Fruit fly (Drosophila melanogaster) whole organism, embryonic: Measurements from ENCODE around the gene spidey.

Source experiments
- BEAF-32 ChIP-seq: fragments of 200-800 bp; sonication (Bioruptor generic); optimal IDR thresholded peaks from 3 replicates; lab custom pipeline; 2017; ENCODE audit warnings: missing biosample characterization, missing genetic modification characterization, mild to moderate bottlenecking, moderate library complexity, missing genetic modification reagents
- CG10209 ChIP-seq: fragments of 200-800 bp; sonication (Bioruptor generic); optimal IDR thresholded peaks from 3 replicates; lab custom pipeline; 2017; ENCODE audit warnings: missing biosample characterization, mild to moderate bottlenecking, missing genetic modification characterization, missing genetic modification reagents
- CG10321 ChIP-seq: fragments of 200-800 bp; sonication (Bioruptor generic); IDR thresholded peaks from 2 replicates; pipeline ENCODE4 v1.3.6; 2022; ENCODE audit warnings: missing biosample characterization, missing genetic modification characterization
- CG10431 ChIP-seq: fragments of 200-800 bp; sonication (Bioruptor generic); optimal IDR thresholded peaks from 3 replicates; lab custom pipeline; 2018; ENCODE audit warnings: missing biosample characterization, mild to moderate bottlenecking, missing genetic modification characterization
- CG10462 ChIP-seq: fragments of 200-800 bp; sonication (Bioruptor generic); optimal IDR thresholded peaks from 2 replicates; lab custom pipeline; 2016; ENCODE audit warnings: missing biosample characterization, missing genetic modification characterization
- CG10654 ChIP-seq: fragments of 200-800 bp; sonication (Bioruptor generic); optimal IDR thresholded peaks from 2 replicates; lab custom pipeline; 2016; ENCODE audit warnings: missing biosample characterization, missing genetic modification characterization
- CG11093 ChIP-seq: fragments of 200-800 bp; sonication (Bioruptor generic); IDR thresholded peaks from 3 replicates; pipeline ENCODE4 v1.3.6; 2022; ENCODE audit warnings: missing biosample characterization, missing genetic modification characterization
- CG11398 ChIP-seq: fragments of 200-800 bp; sonication (Bioruptor generic); optimal IDR thresholded peaks from 2 replicates; lab custom pipeline; 2016; ENCODE audit warnings: missing biosample characterization, missing genetic modification characterization
- CG11504 ChIP-seq: fragments of 200-800 bp; sonication (Bioruptor generic); optimal IDR thresholded peaks from 3 replicates; lab custom pipeline; 2019; ENCODE audit warnings: missing biosample characterization, mild to moderate bottlenecking, missing genetic modification characterization, moderate library complexity
- CG12104 ChIP-seq: fragments of 200-800 bp; sonication (Bioruptor generic); optimal IDR thresholded peaks from 3 replicates; lab custom pipeline; 2016; ENCODE audit warnings: missing biosample characterization, missing genetic modification characterization
- CG16815 ChIP-seq: fragments of 200-800 bp; sonication (Bioruptor generic); optimal IDR thresholded peaks from 3 replicates; lab custom pipeline; 2017; ENCODE audit warnings: missing biosample characterization, mild to moderate bottlenecking, missing genetic modification characterization
- CG16863 ChIP-seq: fragments of 200-800 bp; sonication (Bioruptor generic); optimal IDR thresholded peaks from 3 replicates; lab custom pipeline; 2016; ENCODE audit warnings: missing biosample characterization, missing genetic modification characterization
- CG30431 ChIP-seq: fragments of 200-800 bp; sonication (Bioruptor generic); optimal IDR thresholded peaks from 2 replicates; lab custom pipeline; 2017; ENCODE audit warnings: missing biosample characterization, missing genetic modification characterization
- CG31224 ChIP-seq: fragments of 200-800 bp; sonication (Bioruptor generic); IDR thresholded peaks from 2 replicates; pipeline ENCODE4 v1.3.6; 2022; ENCODE audit warnings: missing biosample characterization, missing genetic modification characterization
- CG32532 ChIP-seq: fragments of 200-800 bp; sonication (Bioruptor generic); IDR thresholded peaks from 2 replicates; pipeline ENCODE4 v1.3.6; 2022; ENCODE audit warnings: missing biosample characterization, missing genetic modification characterization
- CG3281 ChIP-seq: fragments of 200-800 bp; sonication (Bioruptor generic); optimal IDR thresholded peaks from 3 replicates; lab custom pipeline; 2017; ENCODE audit warnings: missing biosample characterization, mild to moderate bottlenecking, missing genetic modification characterization
- CG3847 ChIP-seq: fragments of 200-800 bp; sonication (Bioruptor generic); IDR thresholded peaks from 2 replicates; pipeline ENCODE4 v1.3.6; 2022; ENCODE audit warnings: missing biosample characterization, missing genetic modification characterization
- CG5180 ChIP-seq: fragments of 200-800 bp; sonication (Bioruptor generic); optimal IDR thresholded peaks from 3 replicates; lab custom pipeline; 2017; ENCODE audit warnings: missing biosample characterization, missing genetic modification characterization, mild to moderate bottlenecking, moderate library complexity, missing genetic modification reagents
- CG6854 ChIP-seq: fragments of 200-800 bp; sonication (Bioruptor generic); optimal IDR thresholded peaks from 3 replicates; lab custom pipeline; 2017; ENCODE audit warnings: missing biosample characterization, mild to moderate bottlenecking, missing genetic modification characterization
- CG7963 ChIP-seq: fragments of 200-800 bp; sonication (Bioruptor generic); IDR thresholded peaks from 3 replicates; pipeline ENCODE4 v1.3.6; 2022; ENCODE audit warnings: missing biosample characterization, missing genetic modification characterization; ENCODE audit not compliant: partially characterized antibody
- CG8944 ChIP-seq: fragments of 200-800 bp; sonication (Bioruptor generic); optimal IDR thresholded peaks from 3 replicates; lab custom pipeline; 2016; ENCODE audit warnings: missing biosample characterization, missing genetic modification characterization
- CoRest ChIP-seq: fragments of 200-800 bp; sonication (Bioruptor generic); optimal IDR thresholded peaks from 3 replicates; lab custom pipeline; 2018; ENCODE audit warnings: missing biosample characterization, mild to moderate bottlenecking, missing genetic modification characterization, moderate library complexity
- Doc3 ChIP-seq: fragments of 200-800 bp; sonication (Bioruptor generic); IDR thresholded peaks from 3 replicates; pipeline ENCODE4 v1.3.6; 2022; ENCODE audit warnings: missing biosample characterization, missing genetic modification characterization; ENCODE audit not compliant: partially characterized antibody
- Fer1 ChIP-seq: fragments of 200-800 bp; sonication (Bioruptor generic); optimal IDR thresholded peaks from 2 replicates; lab custom pipeline; 2017; ENCODE audit warnings: missing biosample characterization, mild to moderate bottlenecking, missing genetic modification characterization
- H15 ChIP-seq: fragments of 200-800 bp; sonication (Bioruptor generic); IDR thresholded peaks from 3 replicates; pipeline ENCODE4 v1.3.6; 2022; ENCODE audit warnings: missing biosample characterization, missing genetic modification characterization
- HmgZ ChIP-seq: fragments of 200-800 bp; sonication (Bioruptor generic); optimal IDR thresholded peaks from 2 replicates; lab custom pipeline; 2018; ENCODE audit warnings: missing biosample characterization, mild to moderate bottlenecking, missing genetic modification characterization
- Hmr ChIP-seq: fragments of 200-800 bp; sonication (Bioruptor generic); optimal IDR thresholded peaks from 3 replicates; lab custom pipeline; 2017; ENCODE audit warnings: mild to moderate bottlenecking, missing biosample characterization, missing genetic modification reagents, missing genetic modification characterization
- Hr51 ChIP-seq, 2 experiments: fragments of 200-800 bp; sonication (Bioruptor generic); optimal IDR thresholded peaks; 2 replicates in 1 of 2; 3 replicates in 1 of 2; lab custom pipeline; 2016 to 2018; ENCODE audit warnings: missing biosample characterization in 2 of 2, missing genetic modification characterization in 2 of 2, mild to moderate bottlenecking in 1 of 2, moderate library complexity in 1 of 2
- Hsf ChIP-seq: fragments of 200-800 bp; sonication (Bioruptor generic); optimal IDR thresholded peaks from 3 replicates; lab custom pipeline; 2016; ENCODE audit warnings: missing biosample characterization, missing genetic modification characterization
- Oaz ChIP-seq: fragments of 200-800 bp; sonication (Bioruptor generic); IDR thresholded peaks from 2 replicates; pipeline ENCODE4 v1.3.6; 2022; ENCODE audit warnings: missing biosample characterization, missing genetic modification characterization
- Side ChIP-seq: fragments of 200-800 bp; sonication (Bioruptor generic); optimal IDR thresholded peaks from 2 replicates; lab custom pipeline; 2016; ENCODE audit warnings: missing biosample characterization, missing genetic modification characterization
- Six4 ChIP-seq: fragments of 200-800 bp; sonication (Bioruptor generic); optimal IDR thresholded peaks from 2 replicates; lab custom pipeline; 2016; ENCODE audit warnings: missing biosample characterization, missing genetic modification characterization
- abd-A ChIP-seq: fragments of 200-800 bp; sonication (Bioruptor generic); optimal IDR thresholded peaks from 3 replicates; lab custom pipeline; 2019; ENCODE audit warnings: missing biosample characterization, mild to moderate bottlenecking, missing genetic modification characterization, moderate library complexity
- br ChIP-seq: fragments of >200 bp; optimal IDR thresholded peaks from 2 replicates; lab custom pipeline; 2017
- bsh ChIP-seq, 2 experiments: fragments of 200-800 bp; sonication (Bioruptor generic); optimal IDR thresholded peaks; 2 replicates each; lab custom pipeline; 2017 to 2018; ENCODE audit warnings: mild to moderate bottlenecking in 2 of 2, missing biosample characterization in 2 of 2, missing genetic modification characterization in 2 of 2, moderate library complexity in 1 of 2
- dan ChIP-seq: fragments of 200-800 bp; sonication (Bioruptor generic); IDR thresholded peaks from 2 replicates; pipeline ENCODE4 v1.3.6; 2022; ENCODE audit warnings: missing biosample characterization, missing genetic modification characterization
- eve ChIP-seq, 2 experiments: fragments of >200 bp; optimal IDR thresholded peaks; 2 replicates each; lab custom pipeline; 2017; ENCODE audit warnings: missing biosample characterization in 2 of 2, missing genetic modification characterization in 2 of 2
- nerfin-1 ChIP-seq: fragments of 200-800 bp; sonication (Bioruptor generic); optimal IDR thresholded peaks from 3 replicates; lab custom pipeline; 2019; ENCODE audit warnings: missing biosample characterization, mild to moderate bottlenecking, missing genetic modification characterization, moderate library complexity
- pan ChIP-seq, 4 experiments: fragments of >200 bp in 3 of 4; fragments of 200-800 bp in 1 of 4; sonication (Bioruptor generic) in 1 of 4; optimal IDR thresholded peaks in 3 of 4; IDR thresholded peaks in 1 of 4; 2 replicates each; pipeline versions ENCODE4 v1.3.6 to Lab custom; 2017 to 2022; ENCODE audit warnings: missing biosample characterization in 2 of 4, missing genetic modification characterization in 2 of 4, mixed read lengths in 1 of 4
- pb ChIP-seq: fragments of 200-800 bp; sonication (Bioruptor generic); optimal IDR thresholded peaks from 3 replicates; lab custom pipeline; 2016; ENCODE audit warnings: missing biosample characterization, missing genetic modification characterization
- psq ChIP-seq: fragments of 200-800 bp; sonication (Bioruptor generic); optimal IDR thresholded peaks from 2 replicates; lab custom pipeline; 2017; ENCODE audit warnings: missing biosample characterization, missing genetic modification characterization
- rib ChIP-seq: fragments of 200-800 bp; sonication (Bioruptor generic); IDR thresholded peaks from 2 replicates; pipeline ENCODE4 v1.3.6; 2022; ENCODE audit warnings: missing biosample characterization, missing genetic modification characterization
- sens-2 ChIP-seq: fragments of 200-800 bp; sonication (Bioruptor generic); IDR thresholded peaks from 2 replicates; pipeline ENCODE4 v1.3.6; 2022; ENCODE audit warnings: missing biosample characterization, missing genetic modification characterization
- sima ChIP-seq: fragments of 200-800 bp; sonication (Bioruptor generic); optimal IDR thresholded peaks from 2 replicates; lab custom pipeline; 2016; ENCODE audit warnings: missing biosample characterization, missing genetic modification characterization
- sna ChIP-seq: fragments of 200-800 bp; sonication (Bioruptor generic); IDR thresholded peaks from 2 replicates; pipeline ENCODE4 v1.3.6; 2022; ENCODE audit warnings: missing biosample characterization, missing genetic modification characterization; ENCODE audit not compliant: partially characterized antibody
- sob ChIP-seq: fragments of 200-800 bp; sonication (Bioruptor generic); IDR thresholded peaks from 2 replicates; pipeline ENCODE4 v1.3.6; 2022; ENCODE audit warnings: missing biosample characterization, missing genetic modification characterization
- wek ChIP-seq: fragments of 200-800 bp; sonication (Bioruptor generic); optimal IDR thresholded peaks from 3 replicates; lab custom pipeline; 2018; ENCODE audit warnings: missing biosample characterization, mild to moderate bottlenecking, missing genetic modification characterization, moderate library complexity

spidey gene

DNA sequence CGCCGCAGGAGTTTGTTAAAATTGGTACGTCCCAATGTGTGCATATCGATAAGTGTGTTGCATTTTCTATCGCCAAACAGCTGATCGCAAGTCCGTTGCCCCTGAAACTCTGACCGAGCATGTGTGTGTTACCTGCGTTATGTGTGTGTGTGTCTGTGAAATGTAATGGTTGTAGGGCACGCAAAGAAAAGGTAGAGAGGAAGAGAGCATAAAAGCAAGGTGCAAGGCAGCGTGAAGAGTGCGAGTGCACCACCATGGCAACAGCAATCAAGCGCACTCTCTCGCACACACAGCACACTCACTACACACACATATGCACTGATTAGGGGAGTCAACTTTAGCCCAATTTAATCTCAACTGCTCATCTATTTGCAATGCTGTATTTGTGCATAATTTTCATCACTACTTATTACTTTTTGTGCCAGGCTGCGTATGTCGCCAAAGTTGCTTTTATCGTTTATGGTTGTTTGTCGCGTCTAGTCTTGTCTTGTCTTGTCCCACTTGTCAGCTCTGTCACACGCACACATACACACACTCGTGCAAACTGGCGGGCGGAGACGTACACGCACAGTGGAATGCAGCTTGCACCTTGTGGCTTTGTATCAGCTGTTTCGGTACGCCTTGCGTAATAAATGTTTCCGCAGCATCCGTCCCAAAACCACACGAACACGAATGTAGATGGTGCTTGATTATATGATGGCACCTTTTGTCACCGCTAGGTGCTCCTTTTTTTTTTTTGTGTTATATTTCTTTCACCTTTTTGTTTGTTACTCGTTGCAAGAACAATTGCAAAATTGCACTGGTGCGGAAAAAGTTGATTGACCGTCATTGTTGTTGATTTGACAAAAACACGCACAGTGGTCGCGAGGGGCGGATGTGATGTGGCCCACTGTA is 29.1 kb downstream of the spidey start (continued):
- TF ChIP-seq BEAF-32 (GFP tag; lab: Kevin White, UChicago): peak; percentile 12
- peak; percentile 61 for TF ChIP-seq dan (GFP tag; lab: Robert Waterston, UW)
- TF ChIP-seq CG10462: peak; percentile 77
- TF ChIP-seq CG32532 (GFP tag; lab: Robert Waterston, UW): 0 out of 2 replicates have a peak, but pooled peaks have one; percentile 52
- TF ChIP-seq CG10654: peak; percentile 72
- peak; percentile 84 for TF ChIP-seq CG11093 (GFP tag; lab: Robert Waterston, UW)
- TF ChIP-seq CG11398 (GFP tag; lab: Kevin White, UChicago): peak; percentile 76
- TF ChIP-seq sna (GFP tag; lab: Robert Waterston, UW): no peak
- peak; percentile 75 for TF ChIP-seq Hsf
- TF ChIP-seq eve (GFP tag; optimal IDR thresholded peaks at IDR 0.05; lab: Kevin White, UChicago): peak in 1 of 2 experiments; percentile 46
- TF ChIP-seq CG11504 (tag; lab: Kevin White, UChicago): peak; percentile 89
- TF ChIP-seq CG3847 (GFP tag; lab: Robert Waterston, UW): peak; percentile 38; the same call in 1 of the 2 replicates
- peak; percentile 12 for TF ChIP-seq wek (GFP tag; lab: Kevin White, UChicago)
- TF ChIP-seq CG10431 (GFP tag; lab: Kevin White, UChicago): peak; percentile 86
- TF ChIP-seq H15 (GFP tag; lab: Robert Waterston, UW): peak; percentile 52; the same call in 1 of the 3 replicates
- peak; percentile 66 to 87 for TF ChIP-seq bsh (GFP tag; optimal IDR thresholded peaks at IDR 0.05; lab: Kevin White, UChicago)
- TF ChIP-seq pb (GFP tag; lab: Kevin White, UChicago): peak; percentile 86
- peak; percentile 86 for TF ChIP-seq nerfin-1 (tag; lab: Kevin White, UChicago)
- peak; percentile 77 for TF ChIP-seq CG5180
- peak; percentile 64 for TF ChIP-seq Fer1 (GFP tag; lab: Kevin White, UChicago)
- TF ChIP-seq Hr51 (GFP tag; optimal IDR thresholded peaks at IDR 0.05; lab: Kevin White, UChicago): peak; percentile 50 to 82
- peak; percentile 9; the same call in 1 of the 2 replicates for TF ChIP-seq CG10321 (GFP tag; lab: Robert Waterston, UW)
- peak; percentile 52 for TF ChIP-seq CG12104 (GFP tag; lab: Kevin White, UChicago)
- TF ChIP-seq Six4 (GFP tag; lab: Kevin White, UChicago): peak; percentile 77
- TF ChIP-seq CG31224 (GFP tag; lab: Robert Waterston, UW): no peak
- peak; percentile 86 for TF ChIP-seq CG30431 (GFP tag; lab: Kevin White, UChicago)
- 0 out of 2 replicates have a peak, but pooled peaks have one; percentile 36 for TF ChIP-seq sob
- TF ChIP-seq Hmr (GFP tag; lab: Kevin White, UChicago): peak; percentile 58
- peak; percentile 56 for TF ChIP-seq sens-2 (GFP tag; lab: Robert Waterston, UW)
- no peak for TF ChIP-seq br (lab: Kevin White, UChicago)
- TF ChIP-seq rib (GFP tag; lab: Robert Waterston, UW): no peak
- peak; percentile 53 for TF ChIP-seq CG3281 (GFP tag; lab: Kevin White, UChicago)
- TF ChIP-seq sima (GFP tag; lab: Kevin White, UChicago): no peak
- peak; percentile 88 for TF ChIP-seq CG8944
- TF ChIP-seq CG6854 (GFP tag; lab: Kevin White, UChicago): peak; percentile 50
- TF ChIP-seq HmgZ: no peak
- TF ChIP-seq CG10209 (GFP tag; lab: Kevin White, UChicago): peak; percentile 82
- TF ChIP-seq abd-A (tag; lab: Kevin White, UChicago): no peak
- peak; percentile 82 for TF ChIP-seq Side (GFP tag; lab: Kevin White, UChicago)
- no peak for TF ChIP-seq CG7963
- 0 out of 2 replicates have a peak, but pooled peaks have one; percentile 27 for TF ChIP-seq Oaz (GFP tag; lab: Robert Waterston, UW)
- peak; percentile 91 for TF ChIP-seq CoRest
- TF ChIP-seq Doc3 (GFP tag; lab: Robert Waterston, UW): no peak
- TF ChIP-seq CG16815 (GFP tag; lab: Kevin White, UChicago): peak; percentile 87
- TF ChIP-seq psq (GFP tag; lab: Kevin White, UChicago): peak; percentile 35
- TF ChIP-seq pan (optimal IDR thresholded peaks at IDR 0.05; lab: Kevin White, UChicago): no peak
- TF ChIP-seq pan (GFP tag; optimal IDR thresholded peaks at IDR 0.05 in 1 of 2, IDR thresholded peaks at IDR 0.05 in 1 of 2): peak in 1 of 2 experiments; percentile 64
- TF ChIP-seq CG16863: peak; percentile 89
